Worm (Caenorhabditis elegans) whole organism, L1 larva: ENCODE measurements around the gene C01G10.1.
A peak's percentile ranks its signal among the peaks of the same experiment; 100 is the strongest.

Experiments used
- C04F5.9 ChIP-seq: sonication (generic microtip); optimal IDR thresholded peaks from 2 replicates; lab custom pipeline; 2016; ENCODE audit warnings: missing genetic modification characterization, missing compliant biosample characterization
- C16A3.4 ChIP-seq: fragments of 150-350 bp; optimal IDR thresholded peaks from 2 replicates; lab custom pipeline; 2014; ENCODE audit warnings: missing biosample characterization, missing genetic modification characterization
- F16B12.6 ChIP-seq: fragments of 150-350 bp; optimal IDR thresholded peaks from 2 replicates; lab custom pipeline; 2014; ENCODE audit warnings: missing biosample characterization, missing genetic modification characterization
- Y116A8C.19 ChIP-seq: sonication (generic microtip); optimal IDR thresholded peaks from 2 replicates; lab custom pipeline; 2016; ENCODE audit warnings: missing compliant biosample characterization, missing genetic modification characterization, borderline replicate concordance
- aha-1 ChIP-seq: fragments of 150-350 bp; optimal IDR thresholded peaks from 2 replicates; lab custom pipeline; 2014; ENCODE audit warnings: missing biosample characterization, missing genetic modification characterization
- aly-2 ChIP-seq: fragments of 150-350 bp; optimal IDR thresholded peaks from 2 replicates; lab custom pipeline; 2014; ENCODE audit warnings: missing biosample characterization, missing genetic modification characterization
- ama-1 ChIP-seq: fragments of 150-350 bp; optimal IDR thresholded peaks from 2 replicates; lab custom pipeline; 2014
- ceh-8 ChIP-seq: fragments of 200-800 bp; sonication (Bioruptor generic); optimal IDR thresholded peaks from 2 replicates; lab custom pipeline; 2018; ENCODE audit warnings: mild to moderate bottlenecking, missing genetic modification characterization, moderate library complexity, missing compliant biosample characterization
- ceh-82 ChIP-seq, 3 experiments: fragments of 150-350 bp in 1 of 3; sonication (generic microtip) in 2 of 3; optimal IDR thresholded peaks; 2 replicates each; lab custom pipeline; 2014 to 2017; ENCODE audit warnings: missing biosample characterization in 3 of 3, missing genetic modification characterization in 3 of 3
- ceh-90 ChIP-seq: sonication (generic microtip); optimal IDR thresholded peaks from 2 replicates; lab custom pipeline; 2016; ENCODE audit warnings: missing genetic modification characterization, missing compliant biosample characterization
- efl-1 ChIP-seq, 4 experiments: fragments of 150-350 bp; optimal IDR thresholded peaks in 3 of 4; peaks in 1 of 4; 1 replicate in 1 of 4; 2 replicates in 3 of 4; lab custom pipeline; 2014; ENCODE audit warnings: missing biosample characterization in 2 of 4, missing genetic modification characterization in 2 of 4, missing genetic modification reagents in 2 of 4
- efl-3 ChIP-seq: fragments of 200-800 bp; sonication (Bioruptor generic); optimal IDR thresholded peaks from 2 replicates; lab custom pipeline; 2018; ENCODE audit warnings: mild to moderate bottlenecking, missing genetic modification characterization, missing compliant biosample characterization
- elt-3 ChIP-seq, 6 experiments: fragments of 150-350 bp in 1 of 6; sonication (generic microtip); optimal IDR thresholded peaks; 2 replicates each; lab custom pipeline; 2017 to 2018; ENCODE audit warnings: missing biosample characterization in 6 of 6, missing genetic modification characterization in 6 of 6, inconsistent platforms in 1 of 6
- fkh-10 ChIP-seq: sonication (generic microtip); optimal IDR thresholded peaks from 2 replicates; lab custom pipeline; 2017; ENCODE audit warnings: missing biosample characterization, missing genetic modification reagents, missing genetic modification characterization
- fkh-4 ChIP-seq: sonication (generic microtip); optimal IDR thresholded peaks from 2 replicates; lab custom pipeline; 2016; ENCODE audit warnings: missing compliant biosample characterization, missing genetic modification characterization, borderline replicate concordance
- fos-1 ChIP-seq: fragments of 150-350 bp; optimal IDR thresholded peaks from 2 replicates; lab custom pipeline; 2014; ENCODE audit warnings: missing biosample characterization, missing genetic modification characterization
- hlh-4 ChIP-seq: sonication (generic microtip); optimal IDR thresholded peaks from 2 replicates; lab custom pipeline; 2016; ENCODE audit warnings: mild to moderate bottlenecking, missing genetic modification characterization, missing compliant biosample characterization
- hpl-2 ChIP-seq: fragments of 150-350 bp; optimal IDR thresholded peaks from 2 replicates; lab custom pipeline; 2014; ENCODE audit warnings: missing biosample characterization, missing genetic modification reagents, missing genetic modification characterization
- irx-1 ChIP-seq: sonication (generic microtip); optimal IDR thresholded peaks from 2 replicates; lab custom pipeline; 2016; ENCODE audit warnings: missing genetic modification characterization, missing compliant biosample characterization
- lir-3 ChIP-seq: sonication (generic microtip); optimal IDR thresholded peaks from 2 replicates; lab custom pipeline; 2016; ENCODE audit warnings: mild to moderate bottlenecking, missing genetic modification characterization, moderate library complexity, missing compliant biosample characterization; ENCODE audit not compliant: poor library complexity
- lsy-2 ChIP-seq, 2 experiments: fragments of 150-350 bp; optimal IDR thresholded peaks; 2 replicates each; lab custom pipeline; 2014; ENCODE audit warnings: missing biosample characterization in 2 of 2, missing genetic modification characterization in 2 of 2
- mab-9 ChIP-seq: fragments of 200-800 bp; sonication (Bioruptor generic); IDR thresholded peaks from 2 replicates; pipeline ENCODE4 v1.3.6; 2022; ENCODE audit warnings: missing genetic modification reagents, missing genetic modification characterization, missing compliant biosample characterization
- mdl-1 ChIP-seq, 2 experiments: fragments of 150-350 bp; optimal IDR thresholded peaks; 2 replicates each; lab custom pipeline; 2014 to 2017; ENCODE audit warnings: missing biosample characterization in 2 of 2, missing genetic modification characterization in 2 of 2, inconsistent platforms in 1 of 2
- mep-1 ChIP-seq: fragments of 150-350 bp; optimal IDR thresholded peaks from 2 replicates; lab custom pipeline; 2014; ENCODE audit warnings: missing biosample characterization, missing genetic modification characterization
- nhr-19 ChIP-seq: fragments of 200-800 bp; sonication (Bioruptor generic); conservative IDR thresholded peaks from 2 replicates; pipeline ENCODE4 v1.3.6; 2022; ENCODE audit warnings: missing genetic modification characterization, missing compliant biosample characterization
- nhr-237 ChIP-seq: fragments of 150-350 bp; optimal IDR thresholded peaks from 2 replicates; lab custom pipeline; 2014; ENCODE audit warnings: missing biosample characterization, missing genetic modification characterization
- nhr-47 ChIP-seq: sonication (generic microtip); optimal IDR thresholded peaks from 2 replicates; lab custom pipeline; 2016; ENCODE audit warnings: mild to moderate bottlenecking, missing genetic modification characterization, moderate library complexity, missing compliant biosample characterization
- nhr-71 ChIP-seq: sonication (generic microtip); optimal IDR thresholded peaks from 2 replicates; lab custom pipeline; 2016; ENCODE audit warnings: mild to moderate bottlenecking, missing genetic modification characterization, moderate library complexity, missing compliant biosample characterization
- nhr-76 ChIP-seq: sonication (generic microtip); optimal IDR thresholded peaks from 2 replicates; lab custom pipeline; 2017; ENCODE audit warnings: missing biosample characterization, missing genetic modification characterization
- nhr-77 ChIP-seq: fragments of 150-350 bp; optimal IDR thresholded peaks from 2 replicates; lab custom pipeline; 2014; ENCODE audit warnings: missing biosample characterization, missing genetic modification characterization
- nhr-85 ChIP-seq: sonication (generic microtip); peaks from one replicate; lab custom pipeline; 2016; ENCODE audit warnings: missing genetic modification characterization, inconsistent platforms, missing compliant biosample characterization
- nhr-90 ChIP-seq: sonication (generic microtip); optimal IDR thresholded peaks from 2 replicates; lab custom pipeline; 2016; ENCODE audit warnings: mild to moderate bottlenecking, missing genetic modification characterization, missing compliant biosample characterization; ENCODE audit not compliant: poor library complexity
- pax-3 ChIP-seq: fragments of 200-800 bp; sonication (Bioruptor generic); optimal IDR thresholded peaks from 2 replicates; lab custom pipeline; 2018; ENCODE audit warnings: mild to moderate bottlenecking, missing genetic modification characterization, moderate library complexity, missing compliant biosample characterization
- rnt-1 ChIP-seq: sonication (generic microtip); optimal IDR thresholded peaks from 2 replicates; lab custom pipeline; 2016; ENCODE audit warnings: mild to moderate bottlenecking, missing genetic modification characterization, moderate library complexity, missing compliant biosample characterization
- skn-1 ChIP-seq: fragments of 150-350 bp; optimal IDR thresholded peaks from 2 replicates; lab custom pipeline; 2014; ENCODE audit warnings: missing biosample characterization, missing genetic modification characterization
- snpc-4 ChIP-seq: fragments of 150-350 bp; optimal IDR thresholded peaks from 2 replicates; lab custom pipeline; 2014; ENCODE audit warnings: missing biosample characterization, missing genetic modification characterization
- snu-23 ChIP-seq: sonication (generic microtip); optimal IDR thresholded peaks from 2 replicates; lab custom pipeline; 2016; ENCODE audit warnings: missing genetic modification characterization, missing compliant biosample characterization
- sox-4 ChIP-seq: sonication (generic microtip); optimal IDR thresholded peaks from 2 replicates; lab custom pipeline; 2016; ENCODE audit warnings: missing genetic modification characterization, missing compliant biosample characterization
- tbx-2 ChIP-seq: sonication (generic microtip); optimal IDR thresholded peaks from 2 replicates; lab custom pipeline; 2016; ENCODE audit warnings: missing genetic modification characterization, missing compliant biosample characterization
- tlp-1 ChIP-seq: fragments of 150-350 bp; optimal IDR thresholded peaks from 2 replicates; lab custom pipeline; 2014; ENCODE audit warnings: missing biosample characterization, missing genetic modification characterization
- unc-30 ChIP-seq: sonication (generic microtip); optimal IDR thresholded peaks from 2 replicates; lab custom pipeline; 2017; ENCODE audit warnings: missing biosample characterization, missing genetic modification characterization
- unc-62 ChIP-seq: fragments of 150-350 bp; optimal IDR thresholded peaks from 2 replicates; lab custom pipeline; 2014; ENCODE audit warnings: missing biosample characterization, missing genetic modification reagents, missing genetic modification characterization
- unc-86 ChIP-seq: sonication (generic microtip); optimal IDR thresholded peaks from 2 replicates; lab custom pipeline; 2016; ENCODE audit warnings: missing genetic modification characterization, missing compliant biosample characterization
- zag-1 ChIP-seq: fragments of 150-350 bp; optimal IDR thresholded peaks from 2 replicates; lab custom pipeline; 2014; ENCODE audit warnings: missing biosample characterization, missing genetic modification characterization
- zip-4 ChIP-seq: fragments of 200-800 bp; sonication (Bioruptor generic); optimal IDR thresholded peaks from 2 replicates; lab custom pipeline; 2018; ENCODE audit warnings: mild to moderate bottlenecking, missing genetic modification characterization, moderate library complexity, missing compliant biosample characterization
- ztf-11 ChIP-seq, 2 experiments: sonication (generic microtip); optimal IDR thresholded peaks; 2 replicates each; lab custom pipeline; 2016 to 2017; ENCODE audit warnings: missing genetic modification characterization in 2 of 2, missing biosample characterization in 1 of 2, missing compliant biosample characterization in 1 of 2

C01G10.1 gene

DNA sequence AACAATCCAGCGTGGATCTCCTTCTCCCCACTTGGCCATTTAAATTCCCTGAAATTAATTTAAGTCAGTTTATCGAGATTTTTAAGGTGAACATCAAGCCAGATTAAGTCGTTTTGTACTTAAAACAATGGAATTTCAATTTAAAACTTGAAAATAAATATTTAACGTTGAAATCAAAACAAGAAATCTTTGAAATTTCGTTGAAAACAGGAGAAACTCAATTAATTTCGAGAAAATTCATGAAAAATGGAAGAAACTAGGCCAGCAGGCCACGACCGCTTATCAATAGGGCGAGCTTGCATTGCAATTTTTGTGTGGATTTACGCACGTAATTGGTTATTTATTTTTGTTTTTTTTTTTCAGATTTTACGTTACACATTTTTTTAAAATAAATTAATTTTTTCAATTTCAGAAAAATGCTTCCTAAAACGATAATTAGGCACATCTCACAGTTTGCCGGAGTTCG is 14.2 kb upstream of the C01G10.1 start, which contains the start of the genes ahsa-1 and C01G10.7 (continued):
- TF ChIP-seq zag-1 (tag; lab: Kevin White, UChicago) (peak; percentile 54), aly-2 (tag; lab: Kevin White, UChicago) (peak; percentile 38), nhr-19 (GFP tag; lab: Robert Waterston, UW) (peak; percentile 87), ceh-8 (peak; percentile 58), snpc-4 (tag; lab: Kevin White, UChicago) (peak; percentile 87), mdl-1 (tag; optimal IDR thresholded peaks at IDR 0.05; lab: Kevin White, UChicago) (peak in 1 of 2 experiments; percentile 66), lir-3 (peak; percentile 97), nhr-237 (peak; percentile 77), ama-1 (lab: Kevin White, UChicago) (peak; percentile 25), pax-3 (tag; lab: Kevin White, UChicago) (peak; percentile 99), ceh-82 (tag; optimal IDR thresholded peaks at IDR 0.05; lab: Kevin White, UChicago) (peak; percentile 83 to 91 (median 87)), efl-3 (GFP tag; lab: Kevin White, UChicago) (no peak), aha-1 (tag; lab: Kevin White, UChicago) (peak; percentile 36), elt-3 (tag; optimal IDR thresholded peaks at IDR 0.05; lab: Kevin White, UChicago) (peak in 4 of 6 experiments; percentile 67 to 90 (median 83)), F16B12.6 (tag; lab: Kevin White, UChicago) (peak; percentile 48), unc-86 (tag; lab: Kevin White, UChicago) (peak; percentile 85), nhr-85 (peak; percentile 97), nhr-76 (tag; lab: Kevin White, UChicago) (no peak), tlp-1 (tag; lab: Kevin White, UChicago) (no peak), irx-1 (tag; lab: Kevin White, UChicago) (peak; percentile 92), fkh-4 (tag; lab: Kevin White, UChicago) (peak; percentile 94), zip-4 (GFP tag; lab: Kevin White, UChicago) (peak; percentile 33), fos-1 (tag; lab: Kevin White, UChicago) (peak; percentile 60), lsy-2 (tag; optimal IDR thresholded peaks at IDR 0.05; lab: Kevin White, UChicago) (peak; percentile 89 to 93), C16A3.4 (tag; lab: Kevin White, UChicago) (peak; percentile 93), rnt-1 (tag; lab: Kevin White, UChicago) (peak; percentile 99), nhr-47 (tag; lab: Kevin White, UChicago) (peak; percentile 94), Y116A8C.19 (tag; lab: Kevin White, UChicago) (peak; percentile 69), mab-9 (GFP tag; lab: Robert Waterston, UW) (peak; percentile 73), nhr-77 (tag; lab: Kevin White, UChicago) (peak; percentile 80), ceh-90 (tag; lab: Kevin White, UChicago) (peak; percentile 92), nhr-71 (tag; lab: Kevin White, UChicago) (peak; percentile 96), hpl-2 (GFP tag; lab: Kevin White, UChicago) (peak; percentile 60), fkh-10 (GFP tag; lab: Kevin White, UChicago) (peak; percentile 56), tbx-2 (tag; lab: Kevin White, UChicago) (peak; percentile 94), snu-23 (GFP tag; lab: Kevin White, UChicago) (peak; percentile 95), mep-1 (tag; lab: Kevin White, UChicago) (peak; percentile 96), ztf-11 (tag; optimal IDR thresholded peaks at IDR 0.05; lab: Kevin White, UChicago) (peak in 1 of 2 experiments; percentile 94), skn-1 (tag; lab: Kevin White, UChicago) (peak; percentile 74), C04F5.9 (tag; lab: Kevin White, UChicago) (peak; percentile 88), sox-4 (peak; percentile 91), unc-30 (tag; lab: Kevin White, UChicago) (no peak), efl-1 (optimal IDR thresholded peaks at IDR 0.05; lab: Kevin White, UChicago) (peak; percentile 84 to 85), efl-1 (GFP tag; optimal IDR thresholded peaks at IDR 0.05 in 1 of 2; lab: Kevin White, UChicago) (peak; percentile 83 to 97), hlh-4 (tag; lab: Kevin White, UChicago) (peak; percentile 34), nhr-90 (peak; percentile 95), unc-62 (GFP tag; lab: Kevin White, UChicago) (no peak)
